Worm (Caenorhabditis elegans): ENCODE results near the gene F09E5.14.

DNA sequence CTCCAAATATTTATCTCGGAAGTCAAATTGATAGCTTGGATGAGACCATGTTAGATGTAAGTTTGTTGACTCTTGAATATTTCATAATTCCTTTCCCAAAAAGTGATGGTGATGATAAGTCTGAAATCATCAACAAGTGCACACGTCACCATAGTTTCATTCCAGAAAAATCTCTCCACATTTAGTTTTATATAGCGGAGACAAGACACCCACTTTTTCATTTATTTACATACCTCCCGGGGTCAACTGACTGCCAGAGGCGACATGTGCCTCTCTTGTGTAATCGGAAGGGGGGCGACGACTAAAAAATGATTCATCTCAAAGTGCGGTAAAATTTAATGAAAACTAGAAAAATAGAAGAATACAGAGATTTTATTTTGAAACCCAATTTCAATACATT, 6.4 kb downstream of the F09E5.14 start:
- no peak for TF ChIP-seq unc-62 (GFP tag; optimal IDR thresholded peaks at IDR 0.05)
- no peak for TF ChIP-seq nhr-28 (tag; optimal IDR thresholded peaks at IDR 0.05)
- no peak for TF ChIP-seq unc-120 (tag; optimal IDR thresholded peaks at IDR 0.05; ENCODE audit: poor library complexity, severe bottlenecking)
- no peak for TF ChIP-seq zip-8 (tag; optimal IDR thresholded peaks at IDR 0.05)
- TF ChIP-seq ces-1 (GFP tag; optimal IDR thresholded peaks at IDR 0.05) = no peak
- no peak for TF ChIP-seq snpc-4 (tag; optimal IDR thresholded peaks at IDR 0.05)
- no peak for TF ChIP-seq ztf-11 (tag; optimal IDR thresholded peaks at IDR 0.05)
- no peak for TF ChIP-seq sptf-1 (tag; optimal IDR thresholded peaks at IDR 0.05)
- TF ChIP-seq nhr-12 (tag; optimal IDR thresholded peaks at IDR 0.05) = no peak
- no peak for TF ChIP-seq nhr-76 (tag; optimal IDR thresholded peaks at IDR 0.05)
- TF ChIP-seq elt-3 (tag; optimal IDR thresholded peaks at IDR 0.05) = no peak
- TF ChIP-seq blmp-1 (tag; optimal IDR thresholded peaks at IDR 0.05) = no peak
- no peak for TF ChIP-seq nhr-237 (tag; optimal IDR thresholded peaks at IDR 0.05)
- no peak for TF ChIP-seq cnd-1 (tag; optimal IDR thresholded peaks at IDR 0.05)

All from whole organism, mixed stage, embryonic.